Worm (Caenorhabditis elegans): Measurements from ENCODE around the gene exos-2.

exos-2 gene

DNA sequence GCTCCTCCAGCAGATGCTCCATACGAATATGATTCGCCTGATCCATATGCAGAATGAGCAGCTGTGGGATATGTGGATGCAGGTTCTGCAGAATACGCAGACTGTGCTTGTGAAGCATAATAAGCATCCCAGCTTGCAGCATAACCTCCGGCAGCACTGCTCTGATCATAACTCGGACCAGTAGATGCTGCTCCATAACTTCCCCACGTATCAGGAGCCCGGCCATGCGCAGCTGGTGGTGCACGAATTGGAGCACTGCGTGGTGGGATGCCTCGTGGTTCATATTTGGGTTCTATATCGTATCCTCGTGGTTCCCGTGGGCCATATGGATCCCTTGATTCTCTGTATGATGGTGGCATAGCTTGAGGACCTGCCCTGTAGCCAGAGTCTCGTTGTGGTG, 41.6 kb upstream of the exos-2 start:
- peak; percentile 64 for TF ChIP-seq zfh-2 (GFP tag; conservative IDR thresholded peaks at IDR 0.05)
- 0 out of 2 replicates have a peak, but pooled peaks have one; percentile 67 for TF ChIP-seq F37B4.10 (GFP tag; IDR thresholded peaks at IDR 0.05)
- TF ChIP-seq cebp-1 (GFP tag; IDR thresholded peaks at IDR 0.05) = no peak
- no peak for TF ChIP-seq cebp-1 (tag; optimal IDR thresholded peaks at IDR 0.05)

DNA sequence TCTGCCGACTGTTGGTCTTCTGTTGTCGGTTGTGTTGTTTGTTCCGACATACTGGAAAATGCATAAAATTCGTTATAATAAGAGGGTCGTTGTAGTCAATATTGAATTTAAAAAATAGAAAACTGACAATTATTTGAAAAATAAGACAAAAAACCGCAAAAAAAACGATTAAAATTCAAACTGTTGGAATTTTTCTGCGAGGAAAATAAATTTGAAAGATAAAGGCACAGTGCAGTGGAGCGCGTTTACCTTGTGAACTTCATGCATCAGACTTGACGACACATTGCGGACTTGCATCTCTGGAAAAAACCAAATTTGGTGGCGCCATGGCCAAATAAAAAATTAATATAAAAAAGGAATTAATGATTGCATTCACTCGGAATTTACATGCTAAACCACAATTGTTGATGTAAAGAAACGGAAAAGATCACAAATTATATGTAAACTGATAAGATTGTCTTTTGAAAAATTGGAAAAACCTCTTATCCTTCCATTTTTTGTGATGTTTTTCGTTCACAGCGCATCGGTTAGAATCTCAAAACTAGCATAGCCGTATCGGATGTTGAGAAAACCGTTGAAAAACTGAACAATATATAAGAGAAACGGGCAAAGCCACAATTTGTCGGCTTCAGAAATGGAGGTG, 38.7 kb upstream of the exos-2 start, which contains the start of the genes hrpf-2 and bli-6:
Gene hrpf-2, minus strand, starts transcription at position 51 of the 643 bp plus-strand sequence.
Gene bli-6, plus strand, starts transcription at position 593 of the 643 bp plus-strand sequence.
- TF ChIP-seq him-1 (tag; optimal IDR thresholded peaks at IDR 0.05) (peak; percentile 2), ztf-6 (GFP tag; IDR thresholded peaks at IDR 0.05) (no peak), ztf-18 (tag; optimal IDR thresholded peaks at IDR 0.05) (peak; percentile 3), cebp-2 (GFP tag; IDR thresholded peaks at IDR 0.05) (no peak), lsl-1 (GFP tag; optimal IDR thresholded peaks at IDR 0.05) (peak; percentile 38), K12H6.12 (tag; optimal IDR thresholded peaks at IDR 0.05) (peak; percentile 4), F37B4.10 (GFP tag; IDR thresholded peaks at IDR 0.05) (no peak), dpl-1 (GFP tag; optimal IDR thresholded peaks at IDR 0.05) (peak; percentile 57), K11D2.4 (GFP tag; IDR thresholded peaks at IDR 0.05) (no peak), ama-1 (optimal IDR thresholded peaks at IDR 0.05) (no peak), ama-1 (GFP tag; optimal IDR thresholded peaks at IDR 0.05) (no peak), F23B12.7 (tag; optimal IDR thresholded peaks at IDR 0.05; ENCODE audit: insufficient read depth) (peak; percentile 21), attf-5 (GFP tag; optimal IDR thresholded peaks at IDR 0.05) (peak; percentile 71), die-1 (tag; optimal IDR thresholded peaks at IDR 0.05) (no peak), tbp1 (GFP tag; optimal IDR thresholded peaks at IDR 0.05) (peak; percentile 50), C06A6.2 (GFP tag; conservative IDR thresholded peaks at IDR 0.05) (no peak; the same call in 1 of the 2 replicates), Y67H2A.10 (GFP tag; conservative IDR thresholded peaks at IDR 0.05) (no peak), dox-1 (GFP tag; IDR thresholded peaks at IDR 0.05) (peak; percentile 43; the same call in 1 of the 2 replicates), hmg-1.2 (GFP tag; IDR thresholded peaks at IDR 0.05) (peak; percentile 59; the same call in 1 of the 2 replicates), madf-3 (GFP tag; IDR thresholded peaks at IDR 0.05) (0 out of 2 replicates have a peak, but pooled peaks have one; percentile 22), F33H1.4 (GFP tag; IDR thresholded peaks at IDR 0.05) (peak; percentile 49; the same call in 1 of the 2 replicates), snpc-4 (GFP tag; optimal IDR thresholded peaks at IDR 0.05) (peak; percentile 17), snpc-4 (tag; optimal IDR thresholded peaks at IDR 0.05) (peak; percentile 42 to 91 (median 86)), snpc-1.1 (tag; optimal IDR thresholded peaks at IDR 0.05; ENCODE audit: insufficient read depth) (peak; percentile 18), aptf-3 (GFP tag; IDR thresholded peaks at IDR 0.05) (no peak), lir-1 (GFP tag; conservative IDR thresholded peaks at IDR 0.05) (0 out of 2 replicates have a peak, but pooled peaks have one; percentile 6), B0261.1 (tag; optimal IDR thresholded peaks at IDR 0.05) (no peak), B0035.1 (tag; optimal IDR thresholded peaks at IDR 0.05) (no peak), lin-35 (GFP tag; optimal IDR thresholded peaks at IDR 0.05) (peak in 1 of 3 experiments; percentile 65), snpc-1.3 (tag; optimal IDR thresholded peaks at IDR 0.05; ENCODE audit: insufficient read depth) (peak; percentile 74), sea-2 (GFP tag; IDR thresholded peaks at IDR 0.05) (no peak), D2030.7 (GFP tag; IDR thresholded peaks at IDR 0.05) (0 out of 2 replicates have a peak, but pooled peaks have one; percentile 30), F10E7.11 (tag; optimal IDR thresholded peaks at IDR 0.05) (no peak), ets-4 (GFP tag; optimal IDR thresholded peaks at IDR 0.05) (no peak), ceh-40 (GFP tag; IDR thresholded peaks at IDR 0.05) (no peak), rec-8 (tag; optimal IDR thresholded peaks at IDR 0.05) (no peak), mcd-1 (GFP tag; IDR thresholded peaks at IDR 0.05) (peak; percentile 94), pbrm-1 (GFP tag; IDR thresholded peaks at IDR 0.05) (no peak), lin-40 (tag; optimal IDR thresholded peaks at IDR 0.05) (peak; percentile 61), nhr-27 (tag; optimal IDR thresholded peaks at IDR 0.05) (no peak), lin-54 (GFP tag; optimal IDR thresholded peaks at IDR 0.05) (peak; percentile 79), efl-1 (GFP tag; optimal IDR thresholded peaks at IDR 0.05) (peak; percentile 47)

Measured in whole organism, young adult.